Fruit fly (Drosophila melanogaster) whole organism, embryonic: ENCODE measurements around the gene vari.

Source experiments
- B-H2 ChIP-seq: fragments of 200-800 bp; sonication (Bioruptor generic); optimal IDR thresholded peaks from 2 replicates; lab custom pipeline; 2018; ENCODE audit warnings: missing biosample characterization, mild to moderate bottlenecking, missing genetic modification characterization
- Blimp-1 ChIP-seq: fragments of 200-800 bp; sonication (Bioruptor generic); optimal IDR thresholded peaks from 3 replicates; lab custom pipeline; 2018; ENCODE audit warnings: missing biosample characterization, missing genetic modification characterization, mild to moderate bottlenecking, moderate library complexity, missing genetic modification reagents
- CG15073 ChIP-seq: fragments of 200-800 bp; sonication (Bioruptor generic); optimal IDR thresholded peaks from 2 replicates; lab custom pipeline; 2016; ENCODE audit warnings: missing biosample characterization, missing genetic modification characterization
- CG7987 ChIP-seq: fragments of 200-800 bp; sonication (Bioruptor generic); optimal IDR thresholded peaks from 2 replicates; lab custom pipeline; 2018; ENCODE audit warnings: missing biosample characterization, mild to moderate bottlenecking, missing genetic modification characterization, moderate library complexity
- Hmx ChIP-seq: fragments of 200-800 bp; sonication (Bioruptor generic); optimal IDR thresholded peaks from 2 replicates; lab custom pipeline; 2016; ENCODE audit warnings: missing biosample characterization, missing genetic modification characterization
- Sox102F ChIP-seq: fragments of 200-800 bp; sonication (Bioruptor generic); optimal IDR thresholded peaks from 2 replicates; lab custom pipeline; 2018; ENCODE audit warnings: missing biosample characterization, mild to moderate bottlenecking, missing genetic modification characterization, moderate library complexity
- dysf ChIP-seq: fragments of 200-800 bp; sonication (Bioruptor generic); IDR thresholded peaks from 3 replicates; pipeline ENCODE4 v1.3.6; 2022; ENCODE audit warnings: missing biosample characterization, missing genetic modification characterization
- hb ChIP-seq: fragments of 200-800 bp; sonication (Bioruptor generic); IDR thresholded peaks from 3 replicates; pipeline ENCODE4 v1.3.6; 2022; ENCODE audit warnings: missing biosample characterization, missing genetic modification characterization; ENCODE audit not compliant: partially characterized antibody
- lola ChIP-seq, 3 experiments: fragments of >200 bp in 2 of 3; fragments of 200-800 bp in 1 of 3; sonication (Bioruptor generic) in 1 of 3; optimal IDR thresholded peaks; 2 replicates each; lab custom pipeline; 2017 to 2019; ENCODE audit warnings: missing biosample characterization in 3 of 3, missing genetic modification characterization in 3 of 3, mild to moderate bottlenecking in 1 of 3, moderate library complexity in 1 of 3
- mirr ChIP-seq: fragments of 200-800 bp; sonication (Bioruptor generic); optimal IDR thresholded peaks from 3 replicates; lab custom pipeline; 2018; ENCODE audit warnings: missing biosample characterization, mild to moderate bottlenecking, missing genetic modification characterization
- tup ChIP-seq: fragments of 200-800 bp; sonication (Bioruptor generic); optimal IDR thresholded peaks from 2 replicates; lab custom pipeline; 2016; ENCODE audit warnings: missing biosample characterization, mild to moderate bottlenecking, missing genetic modification characterization, moderate library complexity

dm6 chr2L:20795774-20796173 lies 1.1 kb downstream of the vari start:
- no peak for TF ChIP-seq CG15073
- no peak for TF ChIP-seq dysf (GFP tag; lab: Robert Waterston, UW)
- no peak for TF ChIP-seq mirr
- no peak for TF ChIP-seq hb (GFP tag; lab: Robert Waterston, UW)
- TF ChIP-seq lola (GFP tag; optimal IDR thresholded peaks at IDR 0.05; lab: Kevin White, UChicago): no peak
- TF ChIP-seq Blimp-1 (GFP tag; lab: Kevin White, UChicago): no peak
- TF ChIP-seq Hmx (GFP tag; lab: Kevin White, UChicago): no peak
- TF ChIP-seq CG7987 (GFP tag; lab: Kevin White, UChicago): no peak
- no peak for TF ChIP-seq tup
- TF ChIP-seq B-H2 (GFP tag; lab: Kevin White, UChicago): no peak
- TF ChIP-seq Sox102F (GFP tag; lab: Kevin White, UChicago): no peak
